Worm (Caenorhabditis elegans): ENCODE results near the gene clec-218.

Gene clec-218

DNA sequence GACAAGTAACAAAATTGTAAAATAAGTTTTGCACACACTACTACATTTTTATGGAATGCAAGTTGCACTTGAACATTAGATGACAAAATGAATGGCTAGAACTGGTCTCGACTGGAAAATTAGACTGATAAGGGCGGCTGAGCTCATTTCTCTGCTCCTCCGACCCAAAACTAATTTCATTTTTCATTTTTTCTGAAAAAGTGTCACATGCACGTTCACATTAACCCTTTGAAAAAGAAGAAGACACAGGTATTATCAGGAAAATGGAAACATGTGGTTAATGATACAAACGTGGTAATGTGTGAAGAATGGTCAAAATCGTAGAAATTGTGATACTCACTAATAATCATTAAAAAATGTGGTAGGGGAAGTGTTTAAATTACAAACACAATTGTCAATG, 729 bp upstream of the clec-218 start:
- TF ChIP-seq ceh-43 (GFP tag; optimal IDR thresholded peaks at IDR 0.05) (no peak), drap-1 (GFP tag; optimal IDR thresholded peaks at IDR 0.05) (no peak), mls-2 (tag; optimal IDR thresholded peaks at IDR 0.05) (no peak), ceh-83 (GFP tag; optimal IDR thresholded peaks at IDR 0.05) (no peak), lin-13 (tag; optimal IDR thresholded peaks at IDR 0.05) (no peak), hlh-1 (tag; optimal IDR thresholded peaks at IDR 0.05) (no peak), cnd-1 (tag; optimal IDR thresholded peaks at IDR 0.05) (no peak), ceh-39 (tag; optimal IDR thresholded peaks at IDR 0.05) (no peak), nhr-2 (tag; optimal IDR thresholded peaks at IDR 0.05) (no peak), M03D4.4 (tag; optimal IDR thresholded peaks at IDR 0.05) (no peak), blmp-1 (tag; optimal IDR thresholded peaks at IDR 0.05) (no peak), elt-1 (tag; optimal IDR thresholded peaks at IDR 0.05; ENCODE audit: borderline replicate concordance, insufficient read depth) (no peak), snpc-4 (tag; optimal IDR thresholded peaks at IDR 0.05) (no peak), lin-32 (GFP tag; optimal IDR thresholded peaks at IDR 0.05) (no peak), ces-1 (GFP tag; optimal IDR thresholded peaks at IDR 0.05) (no peak), pha-4 (tag; optimal IDR thresholded peaks at IDR 0.05) (no peak), ztf-11 (tag; optimal IDR thresholded peaks at IDR 0.05) (no peak), nhr-76 (tag; optimal IDR thresholded peaks at IDR 0.05) (no peak), bed-3 (GFP tag; optimal IDR thresholded peaks at IDR 0.05) (no peak)

DNA sequence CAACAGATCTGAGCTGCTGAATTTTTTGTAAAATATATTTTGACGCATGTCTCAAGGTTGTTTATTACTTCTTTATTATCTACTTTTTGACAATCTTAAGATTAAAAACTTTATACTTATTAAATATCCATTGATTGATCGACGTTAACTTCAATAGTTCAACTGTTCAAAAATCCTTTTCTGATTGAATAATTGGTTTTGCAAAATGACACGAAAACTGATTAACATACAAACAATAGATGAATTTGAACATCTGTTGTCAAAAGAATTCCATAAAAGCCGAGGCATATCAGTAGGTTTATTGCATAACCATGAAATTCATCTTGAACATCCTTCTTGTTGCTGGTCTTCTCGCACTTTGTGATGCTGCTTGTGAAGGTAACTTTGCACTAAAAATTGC, 3.5 kb downstream of the clec-218 start, which contains the start of gene W02D7.12:
Gene W02D7.12, plus strand, starts transcription at position 301 of the 400 bp plus-strand sequence.
- TF ChIP-seq ham-2 (GFP tag; optimal IDR thresholded peaks at IDR 0.05), result no peak
- TF ChIP-seq ceh-83 (GFP tag; optimal IDR thresholded peaks at IDR 0.05), result no peak
- no peak for TF ChIP-seq unc-62 (GFP tag; optimal IDR thresholded peaks at IDR 0.05)
- TF ChIP-seq flh-1 (GFP tag; optimal IDR thresholded peaks at IDR 0.05), result no peak
- no peak for TF ChIP-seq ceh-43 (GFP tag; optimal IDR thresholded peaks at IDR 0.05)
- TF ChIP-seq nhr-12 (tag; optimal IDR thresholded peaks at IDR 0.05), result no peak
- no peak for TF ChIP-seq cnd-1 (tag; optimal IDR thresholded peaks at IDR 0.05)
- no peak for TF ChIP-seq nhr-76 (tag; optimal IDR thresholded peaks at IDR 0.05)
- TF ChIP-seq tbx-8 (GFP tag; optimal IDR thresholded peaks at IDR 0.05), result no peak
- TF ChIP-seq ces-1 (GFP tag; optimal IDR thresholded peaks at IDR 0.05), result no peak
- TF ChIP-seq sptf-1 (tag; optimal IDR thresholded peaks at IDR 0.05), result no peak
- TF ChIP-seq ceh-39 (tag; optimal IDR thresholded peaks at IDR 0.05), result no peak
- no peak for TF ChIP-seq M03D4.4 (tag; optimal IDR thresholded peaks at IDR 0.05)
- no peak for TF ChIP-seq snpc-4 (tag; optimal IDR thresholded peaks at IDR 0.05)
- no peak for TF ChIP-seq bed-3 (GFP tag; optimal IDR thresholded peaks at IDR 0.05)
- no peak for TF ChIP-seq hlh-1 (tag; optimal IDR thresholded peaks at IDR 0.05)
- no peak for TF ChIP-seq drap-1 (GFP tag; optimal IDR thresholded peaks at IDR 0.05)

DNA sequence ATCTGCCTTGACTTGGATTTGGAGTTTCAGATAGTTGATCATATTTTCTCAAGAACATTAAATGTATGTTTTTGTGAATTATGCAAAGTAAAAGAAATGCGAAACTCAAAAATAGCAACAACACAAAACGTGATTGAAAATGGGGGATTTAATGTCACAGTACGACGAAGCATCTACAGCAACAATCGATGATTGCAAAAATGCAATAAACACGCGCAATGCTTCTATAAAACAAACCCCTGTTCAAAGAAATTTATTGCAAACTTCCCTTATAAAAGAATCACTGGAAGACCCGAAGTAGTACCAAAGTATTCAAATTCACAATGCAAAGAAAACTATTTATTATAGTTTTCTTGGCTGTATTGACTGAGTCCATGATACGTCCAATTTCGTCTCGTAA, 10.4 kb downstream of the clec-218 start, which contains the start of gene clec-219:
Gene clec-219, plus strand, starts transcription at position 301 of the 400 bp plus-strand sequence.
- TF ChIP-seq nhr-12 (tag; optimal IDR thresholded peaks at IDR 0.05) (no peak), nhr-76 (tag; optimal IDR thresholded peaks at IDR 0.05) (no peak), unc-39 (tag; optimal IDR thresholded peaks at IDR 0.05) (no peak), nhr-237 (tag; optimal IDR thresholded peaks at IDR 0.05) (no peak), tbx-8 (GFP tag; optimal IDR thresholded peaks at IDR 0.05) (no peak), ztf-11 (tag; optimal IDR thresholded peaks at IDR 0.05) (no peak), sptf-1 (tag; optimal IDR thresholded peaks at IDR 0.05) (no peak), elt-1 (tag; optimal IDR thresholded peaks at IDR 0.05; ENCODE audit: borderline replicate concordance, insufficient read depth) (no peak), lsy-2 (tag; optimal IDR thresholded peaks at IDR 0.05) (no peak), lin-32 (GFP tag; optimal IDR thresholded peaks at IDR 0.05) (no peak), mls-2 (tag; optimal IDR thresholded peaks at IDR 0.05) (no peak), nhr-28 (tag; optimal IDR thresholded peaks at IDR 0.05) (no peak), ceh-83 (GFP tag; optimal IDR thresholded peaks at IDR 0.05) (no peak), ces-1 (GFP tag; optimal IDR thresholded peaks at IDR 0.05) (no peak), ceh-43 (GFP tag; optimal IDR thresholded peaks at IDR 0.05) (no peak), zip-8 (tag; optimal IDR thresholded peaks at IDR 0.05) (no peak), mep-1 (tag; optimal IDR thresholded peaks at IDR 0.05) (no peak), flh-1 (GFP tag; optimal IDR thresholded peaks at IDR 0.05) (no peak)

DNA sequence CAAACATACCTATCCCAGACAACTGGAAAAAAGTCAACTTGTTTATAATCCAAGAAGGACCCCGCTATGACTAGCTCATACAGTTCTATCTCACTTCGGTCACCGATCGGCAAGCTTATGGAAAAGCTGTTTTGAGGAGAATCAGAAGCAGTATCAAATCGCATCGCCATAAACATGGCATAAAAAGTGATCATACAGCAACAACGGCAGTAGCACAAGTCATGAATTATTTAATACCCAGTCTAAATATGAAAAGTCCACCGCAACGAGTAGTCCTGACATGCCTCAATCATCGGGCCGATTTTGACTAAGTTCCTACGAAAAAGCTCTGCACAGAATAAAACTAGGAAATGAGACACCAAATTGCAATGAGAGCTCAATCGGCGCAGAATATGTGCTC, 15.8 kb downstream of the clec-218 start:
- TF ChIP-seq mls-2 (tag; optimal IDR thresholded peaks at IDR 0.05), result no peak
- TF ChIP-seq sptf-1 (tag; optimal IDR thresholded peaks at IDR 0.05), result no peak
- TF ChIP-seq unc-62 (GFP tag; optimal IDR thresholded peaks at IDR 0.05), result no peak
- no peak for TF ChIP-seq blmp-1 (tag; optimal IDR thresholded peaks at IDR 0.05)
- TF ChIP-seq drap-1 (GFP tag; optimal IDR thresholded peaks at IDR 0.05), result no peak
- TF ChIP-seq ceh-39 (tag; optimal IDR thresholded peaks at IDR 0.05), result no peak
- no peak for TF ChIP-seq tbx-8 (GFP tag; optimal IDR thresholded peaks at IDR 0.05)
- no peak for TF ChIP-seq mep-1 (tag; optimal IDR thresholded peaks at IDR 0.05)
- TF ChIP-seq hlh-1 (tag; optimal IDR thresholded peaks at IDR 0.05), result no peak
- no peak for TF ChIP-seq snpc-4 (tag; optimal IDR thresholded peaks at IDR 0.05)
- no peak for TF ChIP-seq ztf-11 (tag; optimal IDR thresholded peaks at IDR 0.05)
- TF ChIP-seq ces-1 (GFP tag; optimal IDR thresholded peaks at IDR 0.05), result no peak
- no peak for TF ChIP-seq pha-4 (tag; optimal IDR thresholded peaks at IDR 0.05)
- TF ChIP-seq lsy-2 (tag; optimal IDR thresholded peaks at IDR 0.05), result no peak
- TF ChIP-seq ham-2 (GFP tag; optimal IDR thresholded peaks at IDR 0.05), result no peak
- no peak for TF ChIP-seq cnd-1 (tag; optimal IDR thresholded peaks at IDR 0.05)
- no peak for TF ChIP-seq mab-5 (tag; optimal IDR thresholded peaks at IDR 0.05)
- TF ChIP-seq elt-3 (tag; optimal IDR thresholded peaks at IDR 0.05), result no peak
- no peak for TF ChIP-seq elt-1 (tag; optimal IDR thresholded peaks at IDR 0.05; ENCODE audit: borderline replicate concordance, insufficient read depth)
- TF ChIP-seq nhr-28 (tag; optimal IDR thresholded peaks at IDR 0.05), result no peak
